Fruit fly (Drosophila melanogaster) whole organism, embryonic: Measurements from ENCODE around the gene GstD5.

Experiments
- Bdp1 ChIP-seq: fragments of 200-800 bp; sonication (Bioruptor generic); optimal IDR thresholded peaks from 3 replicates; lab custom pipeline; 2016; ENCODE audit warnings: missing biosample characterization, missing genetic modification characterization
- CG10147 ChIP-seq: fragments of 200-800 bp; sonication (Bioruptor generic); optimal IDR thresholded peaks from 2 replicates; lab custom pipeline; 2019; ENCODE audit warnings: missing biosample characterization, mild to moderate bottlenecking, missing genetic modification characterization, moderate library complexity
- CG10274 ChIP-seq: fragments of 200-800 bp; sonication (Bioruptor generic); optimal IDR thresholded peaks from 3 replicates; lab custom pipeline; 2017; ENCODE audit warnings: missing biosample characterization, mild to moderate bottlenecking, missing genetic modification characterization
- CG10654 ChIP-seq: fragments of 200-800 bp; sonication (Bioruptor generic); optimal IDR thresholded peaks from 2 replicates; lab custom pipeline; 2016; ENCODE audit warnings: missing biosample characterization, missing genetic modification characterization
- CG10959 ChIP-seq: fragments of 200-800 bp; sonication (Bioruptor generic); IDR thresholded peaks from 2 replicates; pipeline ENCODE4 v1.3.6; 2022; ENCODE audit warnings: missing biosample characterization, missing genetic modification characterization
- CG12299 ChIP-seq: fragments of 200-800 bp; sonication (Bioruptor generic); optimal IDR thresholded peaks from 2 replicates; lab custom pipeline; 2018; ENCODE audit warnings: missing biosample characterization, mild to moderate bottlenecking, missing genetic modification characterization
- CG12659 ChIP-seq: fragments of 200-800 bp; sonication (Bioruptor generic); optimal IDR thresholded peaks from 3 replicates; lab custom pipeline; 2017; ENCODE audit warnings: mild to moderate bottlenecking, missing biosample characterization, missing genetic modification reagents, missing genetic modification characterization
- CG12942 ChIP-seq: fragments of 200-800 bp; sonication (Bioruptor generic); optimal IDR thresholded peaks from 3 replicates; lab custom pipeline; 2016; ENCODE audit warnings: missing biosample characterization, missing genetic modification characterization
- CG13123 ChIP-seq: fragments of 200-800 bp; sonication (Bioruptor generic); optimal IDR thresholded peaks from 2 replicates; lab custom pipeline; 2016; ENCODE audit warnings: missing biosample characterization, missing genetic modification characterization
- CG13424 ChIP-seq: fragments of 200-800 bp; sonication (Bioruptor generic); optimal IDR thresholded peaks from 2 replicates; lab custom pipeline; 2019; ENCODE audit warnings: missing biosample characterization, mild to moderate bottlenecking, missing genetic modification characterization, moderate library complexity
- CG14710 ChIP-seq: fragments of 200-800 bp; sonication (Bioruptor generic); optimal IDR thresholded peaks from 3 replicates; lab custom pipeline; 2019; ENCODE audit warnings: missing biosample characterization, mild to moderate bottlenecking, missing genetic modification characterization, moderate library complexity
- CG1602 ChIP-seq: fragments of 200-800 bp; sonication (Bioruptor generic); optimal IDR thresholded peaks from 3 replicates; lab custom pipeline; 2016; ENCODE audit warnings: missing biosample characterization, missing genetic modification characterization
- CG16863 ChIP-seq: fragments of 200-800 bp; sonication (Bioruptor generic); optimal IDR thresholded peaks from 3 replicates; lab custom pipeline; 2016; ENCODE audit warnings: missing biosample characterization, missing genetic modification characterization
- CG17328 ChIP-seq: fragments of 200-800 bp; sonication (Bioruptor generic); IDR thresholded peaks from 2 replicates; pipeline ENCODE4 v1.3.6; 2022; ENCODE audit warnings: missing biosample characterization, missing genetic modification characterization
- CG1832 ChIP-seq: fragments of 200-800 bp; sonication (Bioruptor generic); optimal IDR thresholded peaks from 2 replicates; lab custom pipeline; 2017; ENCODE audit warnings: missing biosample characterization, mild to moderate bottlenecking, missing genetic modification characterization, inconsistent platforms
- CG18599 ChIP-seq: fragments of 200-800 bp; sonication (Bioruptor generic); optimal IDR thresholded peaks from 3 replicates; lab custom pipeline; 2017; ENCODE audit warnings: missing biosample characterization, missing genetic modification characterization, mild to moderate bottlenecking, moderate library complexity, missing genetic modification reagents
- CG2129 ChIP-seq: fragments of 200-800 bp; sonication (Bioruptor generic); IDR thresholded peaks from 2 replicates; pipeline ENCODE4 v1.3.6; 2022; ENCODE audit warnings: missing biosample characterization, missing genetic modification characterization; ENCODE audit not compliant: partially characterized antibody
- CG30403 ChIP-seq: fragments of 200-800 bp; sonication (Bioruptor generic); optimal IDR thresholded peaks from 3 replicates; lab custom pipeline; 2016; ENCODE audit warnings: missing biosample characterization, missing genetic modification characterization
- CG43689 ChIP-seq: fragments of 200-800 bp; sonication (Bioruptor generic); IDR thresholded peaks from 2 replicates; pipeline ENCODE4 v1.3.6; 2022; ENCODE audit warnings: missing biosample characterization, missing genetic modification characterization
- CG4424 ChIP-seq: fragments of 200-800 bp; sonication (Bioruptor generic); optimal IDR thresholded peaks from 3 replicates; lab custom pipeline; 2016; ENCODE audit warnings: missing biosample characterization, missing genetic modification characterization
- CG7271 ChIP-seq: fragments of 200-800 bp; sonication (Bioruptor generic); optimal IDR thresholded peaks from 2 replicates; lab custom pipeline; 2018; ENCODE audit warnings: missing biosample characterization, mild to moderate bottlenecking, missing genetic modification characterization, moderate library complexity
- CG7357 ChIP-seq: fragments of 200-800 bp; sonication (Bioruptor generic); IDR thresholded peaks from 3 replicates; pipeline ENCODE4 v1.3.6; 2022; ENCODE audit warnings: missing biosample characterization, missing genetic modification characterization
- CG7556 ChIP-seq: fragments of 200-800 bp; sonication (Bioruptor generic); optimal IDR thresholded peaks from 2 replicates; lab custom pipeline; 2017; ENCODE audit warnings: missing biosample characterization, mild to moderate bottlenecking, missing genetic modification characterization
- CG7839 ChIP-seq: fragments of 200-800 bp; sonication (Bioruptor generic); optimal IDR thresholded peaks from 3 replicates; lab custom pipeline; 2018; ENCODE audit warnings: missing biosample characterization, mild to moderate bottlenecking, missing genetic modification characterization, moderate library complexity
- CG9609 ChIP-seq: fragments of 200-800 bp; sonication (Bioruptor generic); optimal IDR thresholded peaks from 3 replicates; lab custom pipeline; 2016; ENCODE audit warnings: missing biosample characterization, missing genetic modification characterization
- D ChIP-seq, 2 experiments: fragments of 200-800 bp in 1 of 2; fragments of >200 bp in 1 of 2; sonication (Bioruptor generic) in 1 of 2; optimal IDR thresholded peaks; 2 replicates in 1 of 2; 3 replicates in 1 of 2; lab custom pipeline; 2017; ENCODE audit warnings: mild to moderate bottlenecking in 1 of 2, missing biosample characterization in 1 of 2, missing genetic modification characterization in 1 of 2, missing genetic modification reagents in 1 of 2
- D19A ChIP-seq: fragments of 200-800 bp; optimal IDR thresholded peaks from 3 replicates; lab custom pipeline; 2019; ENCODE audit warnings: missing biosample characterization, mild to moderate bottlenecking, missing genetic modification characterization, moderate library complexity
- Dip2 ChIP-seq: fragments of 200-800 bp; sonication (Bioruptor generic); IDR thresholded peaks from 2 replicates; pipeline ENCODE4 v1.3.6; 2022; ENCODE audit warnings: missing biosample characterization, missing genetic modification characterization
- Dip3 ChIP-seq: fragments of 200-800 bp; sonication (Bioruptor generic); optimal IDR thresholded peaks from 3 replicates; lab custom pipeline; 2016; ENCODE audit warnings: missing biosample characterization, missing genetic modification characterization
- HmgD ChIP-seq: fragments of 200-800 bp; sonication (Bioruptor generic); optimal IDR thresholded peaks from 3 replicates; lab custom pipeline; 2016; ENCODE audit warnings: missing biosample characterization, missing genetic modification characterization
- Kr ChIP-seq: fragments of 200-800 bp; sonication (Bioruptor generic); optimal IDR thresholded peaks from 2 replicates; lab custom pipeline; 2017; ENCODE audit warnings: missing biosample characterization, mild to moderate bottlenecking, missing genetic modification characterization
- NC2α ChIP-seq: fragments of 200-800 bp; sonication (Bioruptor generic); optimal IDR thresholded peaks from 2 replicates; lab custom pipeline; 2016; ENCODE audit warnings: missing biosample characterization, missing genetic modification characterization
- NFAT ChIP-seq: fragments of 200-800 bp; sonication (Bioruptor generic); IDR thresholded peaks from 2 replicates; pipeline ENCODE4 v1.3.6; 2022; ENCODE audit warnings: missing biosample characterization, missing genetic modification characterization
- PHDP ChIP-seq: fragments of 200-800 bp; sonication (Bioruptor generic); optimal IDR thresholded peaks from 3 replicates; lab custom pipeline; 2018; ENCODE audit warnings: missing biosample characterization, mild to moderate bottlenecking, missing genetic modification characterization, moderate library complexity
- Trl ChIP-seq, 3 experiments: fragments of >200 bp in 2 of 3; fragments of 200-800 bp in 1 of 3; sonication (Bioruptor generic) in 1 of 3; optimal IDR thresholded peaks; 2 replicates in 1 of 3; 3 replicates in 2 of 3; lab custom pipeline; 2016 to 2017; ENCODE audit warnings: missing biosample characterization in 1 of 3, missing genetic modification characterization in 1 of 3
- Xbp1 ChIP-seq: fragments of 200-800 bp; sonication (Bioruptor generic); optimal IDR thresholded peaks from 3 replicates; lab custom pipeline; 2016; ENCODE audit warnings: missing biosample characterization, mild to moderate bottlenecking, missing genetic modification characterization
- Xrp1 ChIP-seq: fragments of 200-800 bp; sonication (Bioruptor generic); IDR thresholded peaks from 2 replicates; pipeline ENCODE4 v1.3.6; 2022; ENCODE audit warnings: missing biosample characterization, missing genetic modification characterization
- bab2 ChIP-seq: fragments of 200-800 bp; sonication (Bioruptor generic); optimal IDR thresholded peaks from 2 replicates; lab custom pipeline; 2016; ENCODE audit warnings: missing biosample characterization, missing genetic modification characterization
- cad ChIP-seq: fragments of >200 bp; optimal IDR thresholded peaks from 2 replicates; lab custom pipeline; 2017; ENCODE audit warnings: missing biosample characterization, missing genetic modification characterization
- chinmo ChIP-seq: fragments of 200-800 bp; sonication (Bioruptor generic); IDR thresholded peaks from 4 replicates; pipeline ENCODE4 v1.3.6; 2022; ENCODE audit warnings: missing biosample characterization, missing genetic modification characterization; ENCODE audit not compliant: partially characterized antibody
- dan ChIP-seq: fragments of 200-800 bp; sonication (Bioruptor generic); IDR thresholded peaks from 2 replicates; pipeline ENCODE4 v1.3.6; 2022; ENCODE audit warnings: missing biosample characterization, missing genetic modification characterization
- esg ChIP-seq: fragments of 200-800 bp; sonication (Bioruptor generic); conservative IDR thresholded peaks from 2 replicates; pipeline ENCODE4 v1.3.6; 2022; ENCODE audit warnings: missing biosample characterization, missing genetic modification characterization
- fd3F ChIP-seq: fragments of 200-800 bp; sonication (Bioruptor generic); optimal IDR thresholded peaks from 2 replicates; lab custom pipeline; 2018; ENCODE audit warnings: missing biosample characterization, mild to moderate bottlenecking, missing genetic modification characterization, moderate library complexity
- gro ChIP-seq: fragments of 200-800 bp; sonication (Bioruptor generic); optimal IDR thresholded peaks from 2 replicates; lab custom pipeline; 2016; ENCODE audit warnings: missing biosample characterization, missing genetic modification characterization
- lilli ChIP-seq: fragments of 200-800 bp; sonication (Bioruptor generic); optimal IDR thresholded peaks from 3 replicates; lab custom pipeline; 2016; ENCODE audit warnings: missing biosample characterization, missing genetic modification characterization
- pzg ChIP-seq: fragments of 200-800 bp; sonication (Bioruptor generic); optimal IDR thresholded peaks from 3 replicates; lab custom pipeline; 2018; ENCODE audit warnings: missing biosample characterization, mild to moderate bottlenecking, missing genetic modification characterization, moderate library complexity
- rib ChIP-seq: fragments of 200-800 bp; sonication (Bioruptor generic); IDR thresholded peaks from 2 replicates; pipeline ENCODE4 v1.3.6; 2022; ENCODE audit warnings: missing biosample characterization, missing genetic modification characterization
- sens-2 ChIP-seq: fragments of 200-800 bp; sonication (Bioruptor generic); IDR thresholded peaks from 2 replicates; pipeline ENCODE4 v1.3.6; 2022; ENCODE audit warnings: missing biosample characterization, missing genetic modification characterization
- ssp ChIP-seq: fragments of 200-800 bp; sonication (Bioruptor generic); IDR thresholded peaks from 2 replicates; pipeline ENCODE4 v1.3.6; 2022; ENCODE audit warnings: missing biosample characterization, missing genetic modification characterization
- tin ChIP-seq: fragments of 200-800 bp; sonication (Bioruptor generic); optimal IDR thresholded peaks from 3 replicates; lab custom pipeline; 2016; ENCODE audit warnings: missing biosample characterization, missing genetic modification characterization
- yki ChIP-seq: fragments of >200 bp; optimal IDR thresholded peaks from 3 replicates; lab custom pipeline; 2018

GstD5 gene

DNA sequence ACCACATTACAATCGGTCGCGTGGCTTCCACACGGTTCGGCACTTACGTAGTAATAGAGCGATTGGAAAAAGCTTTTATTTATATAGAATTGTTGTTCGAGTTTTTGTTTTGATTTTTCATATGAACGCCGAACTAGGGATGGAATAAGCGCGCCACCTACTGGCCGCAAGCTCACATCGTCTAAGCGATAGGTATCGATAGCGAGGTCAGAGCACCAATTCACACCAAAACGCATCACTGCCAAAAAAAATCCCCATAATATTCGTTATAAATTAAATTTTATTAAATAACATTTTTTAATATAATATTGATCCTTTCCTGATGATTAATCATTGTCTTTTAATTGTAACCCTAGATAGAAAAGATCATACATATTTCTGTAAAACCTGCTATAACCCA lies 25.0 kb upstream of the GstD5 start, which contains the start of gene CG10038 (continued):
- TF ChIP-seq CG18599 (GFP tag; lab: Kevin White, UChicago) (no peak), CG12299 (tag; lab: Kevin White, UChicago) (no peak), Kr (GFP tag; lab: Kevin White, UChicago) (no peak), CG7271 (tag; lab: Kevin White, UChicago) (no peak), CG1832 (GFP tag; lab: Kevin White, UChicago) (no peak), rib (GFP tag; lab: Robert Waterston, UW) (no peak), CG7556 (GFP tag; lab: Kevin White, UChicago) (no peak), Xbp1 (GFP tag; lab: Kevin White, UChicago) (peak; percentile 62), CG13424 (tag; lab: Kevin White, UChicago) (peak; percentile 41), CG4424 (peak; percentile 36), Dip2 (GFP tag; lab: Robert Waterston, UW) (no peak), fd3F (no peak), CG12659 (GFP tag; lab: Kevin White, UChicago) (peak; percentile 62), tin (GFP tag; lab: Kevin White, UChicago) (peak; percentile 56), NC2α (GFP tag; lab: Kevin White, UChicago) (no peak), dan (no peak), CG30403 (peak; percentile 63), CG9609 (GFP tag; lab: Kevin White, UChicago) (no peak), yki (lab: Kevin White, UChicago) (no peak), D19A (peak; percentile 45), CG10147 (GFP tag; lab: Kevin White, UChicago) (no peak), CG13123 (GFP tag; lab: Kevin White, UChicago) (no peak), Bdp1 (GFP tag; lab: Kevin White, UChicago) (no peak), CG10274 (GFP tag; lab: Kevin White, UChicago) (no peak), CG2129 (GFP tag; lab: Robert Waterston, UW) (peak; percentile 77), chinmo (GFP tag; lab: Robert Waterston, UW) (peak; percentile 92), CG43689 (GFP tag; lab: Robert Waterston, UW) (no peak), ssp (GFP tag; lab: Robert Waterston, UW) (peak; percentile 84), Trl (optimal IDR thresholded peaks at IDR 0.05; lab: Kevin White, UChicago) (no peak), Trl (GFP tag; optimal IDR thresholded peaks at IDR 0.05; lab: Kevin White, UChicago) (peak; percentile 0), cad (GFP tag; lab: Kevin White, UChicago) (no peak), CG12942 (GFP tag; lab: Kevin White, UChicago) (peak; percentile 21), Xrp1 (peak; percentile 28; the same call in 1 of the 2 replicates), CG10654 (GFP tag; lab: Kevin White, UChicago) (peak; percentile 3), CG16863 (GFP tag; lab: Kevin White, UChicago) (no peak), gro (GFP tag; lab: Kevin White, UChicago) (no peak), CG7839 (peak; percentile 32), lilli (GFP tag; lab: Kevin White, UChicago) (peak; percentile 59), CG1602 (GFP tag; lab: Kevin White, UChicago) (no peak), CG17328 (no peak; the same call in 1 of the 2 replicates), Dip3 (GFP tag; lab: Kevin White, UChicago) (peak; percentile 6), NFAT (no peak; the same call in 1 of the 2 replicates), pzg (GFP tag; lab: Kevin White, UChicago) (peak; percentile 81), D (optimal IDR thresholded peaks at IDR 0.05; lab: Kevin White, UChicago) (no peak), D (GFP tag; optimal IDR thresholded peaks at IDR 0.05; lab: Kevin White, UChicago) (no peak), esg (GFP tag; lab: Robert Waterston, UW) (no peak), bab2 (GFP tag; lab: Kevin White, UChicago) (no peak), CG14710 (peak; percentile 52), sens-2 (GFP tag; lab: Robert Waterston, UW) (no peak), HmgD (no peak), PHDP (tag; lab: Kevin White, UChicago) (peak; percentile 41), CG7357 (GFP tag; lab: Robert Waterston, UW) (peak; percentile 81), CG10959 (GFP tag; lab: Robert Waterston, UW) (no peak)
